Worm (Caenorhabditis elegans): ENCODE measurements around the gene egrh-3.

The egrh-3 gene

DNA sequence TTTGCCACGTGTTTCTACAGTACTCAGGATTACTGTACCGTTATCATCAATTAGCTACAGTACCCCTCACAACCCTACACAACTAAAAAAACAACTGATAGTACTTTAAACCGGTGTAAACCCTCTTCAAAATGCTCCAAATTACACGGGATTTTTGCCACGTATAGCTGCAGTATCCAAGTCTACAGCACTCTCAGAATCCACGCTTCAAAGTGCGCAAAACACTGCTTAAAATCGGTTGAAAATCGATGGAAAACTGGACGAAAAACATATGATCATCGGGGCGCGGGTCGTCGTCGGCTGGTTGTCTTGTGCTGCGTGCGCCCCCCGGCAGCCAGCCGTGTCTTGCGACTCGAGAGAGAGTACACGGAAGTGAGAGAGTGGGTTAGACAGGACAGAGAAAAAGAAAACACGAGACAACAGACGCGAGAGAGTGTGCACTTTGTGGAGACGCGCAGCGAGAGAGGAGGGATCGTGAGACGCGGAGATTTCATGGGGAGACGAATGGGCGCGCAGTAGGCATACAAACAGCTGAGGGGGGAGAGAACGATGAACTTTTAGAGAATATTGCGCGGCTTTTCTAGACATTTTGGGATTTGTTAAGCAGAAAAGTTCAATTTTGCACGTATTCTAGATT is 19.9 kb upstream of the egrh-3 start (continued):
- TF ChIP-seq nhr-27 (tag; optimal IDR thresholded peaks at IDR 0.05) (no peak), F57A8.1 (GFP tag; optimal IDR thresholded peaks at IDR 0.05) (no peak), lin-26 (GFP tag; IDR thresholded peaks at IDR 0.05) (peak; percentile 68; the same call in 1 of the 2 replicates), let-526 (GFP tag; IDR thresholded peaks at IDR 0.05) (peak; percentile 72; the same call in 1 of the 2 replicates), ceh-100 (GFP tag; IDR thresholded peaks at IDR 0.05) (no peak), attf-3 (GFP tag; conservative IDR thresholded peaks at IDR 0.05) (0 out of 2 replicates have a peak, but pooled peaks have one; percentile 24), mes-4 (tag; optimal IDR thresholded peaks at IDR 0.05) (no peak), zim-3 (tag; optimal IDR thresholded peaks at IDR 0.05) (peak; percentile 7), egl-18 (GFP tag; IDR thresholded peaks at IDR 0.05) (no peak), sea-2 (GFP tag; IDR thresholded peaks at IDR 0.05) (no peak), mel-28 (tag; optimal IDR thresholded peaks at IDR 0.05; ENCODE audit: borderline replicate concordance) (no peak), B0261.1 (tag; optimal IDR thresholded peaks at IDR 0.05) (no peak), xnd-1 (tag; optimal IDR thresholded peaks at IDR 0.05) (no peak), hsf-1 (GFP tag; IDR thresholded peaks at IDR 0.05) (peak; percentile 45; the same call in 1 of the 2 replicates), nfya-1 (tag; optimal IDR thresholded peaks at IDR 0.05; ENCODE audit: borderline replicate concordance, insufficient read depth) (no peak), ccch-3 (GFP tag; optimal IDR thresholded peaks at IDR 0.05) (no peak), tlf-1 (GFP tag; optimal IDR thresholded peaks at IDR 0.05) (peak; percentile 60), snpc-4 (GFP tag; optimal IDR thresholded peaks at IDR 0.05) (no peak), snpc-4 (tag; optimal IDR thresholded peaks at IDR 0.05) (peak in 3 of 4 experiments; percentile 38 to 56 (median 41)), F52B5.7 (tag; optimal IDR thresholded peaks at IDR 0.05) (peak; percentile 23), B0035.1 (tag; optimal IDR thresholded peaks at IDR 0.05) (no peak), ztf-26 (tag; optimal IDR thresholded peaks at IDR 0.05) (peak; percentile 60), nhr-179 (tag; optimal IDR thresholded peaks at IDR 0.05) (no peak), unc-62 (GFP tag; optimal IDR thresholded peaks at IDR 0.05) (no peak), F49E8.2 (tag; optimal IDR thresholded peaks at IDR 0.05; ENCODE audit: insufficient read depth) (no peak), nhr-80 (tag; optimal IDR thresholded peaks at IDR 0.05) (peak; percentile 68), lin-54 (GFP tag; optimal IDR thresholded peaks at IDR 0.05) (peak; percentile 57), ceh-27 (GFP tag; optimal IDR thresholded peaks at IDR 0.05) (peak; percentile 82), hlh-26 (GFP tag; conservative IDR thresholded peaks at IDR 0.05) (no peak), F55B11.4 (tag; optimal IDR thresholded peaks at IDR 0.05; ENCODE audit: borderline replicate concordance, insufficient read depth) (no peak), gei-17 (GFP tag; optimal IDR thresholded peaks at IDR 0.05) (peak; percentile 33), ets-4 (GFP tag; optimal IDR thresholded peaks at IDR 0.05) (no peak), Y79H2A.3 (GFP tag; conservative IDR thresholded peaks at IDR 0.05) (no peak), ceh-58 (GFP tag; IDR thresholded peaks at IDR 0.05) (no peak), nhr-90 (tag; optimal IDR thresholded peaks at IDR 0.05) (no peak), T26A5.8 (tag; optimal IDR thresholded peaks at IDR 0.05) (no peak), F22D6.2 (tag; optimal IDR thresholded peaks at IDR 0.05) (no peak), Y95B8A.8 (GFP tag; IDR thresholded peaks at IDR 0.05) (0 out of 2 replicates have a peak, but pooled peaks have one; percentile 59), snpc-1.1 (tag; optimal IDR thresholded peaks at IDR 0.05; ENCODE audit: insufficient read depth) (no peak), hmg-20 (GFP tag; IDR thresholded peaks at IDR 0.05) (peak; percentile 61; the same call in 1 of the 2 replicates), nfyb-1 (GFP tag; IDR thresholded peaks at IDR 0.05) (peak; percentile 78), ceh-79 (tag; optimal IDR thresholded peaks at IDR 0.05) (no peak), akir-1 (GFP tag; optimal IDR thresholded peaks at IDR 0.05) (peak; percentile 38), ztf-22 (GFP tag; optimal IDR thresholded peaks at IDR 0.05) (no peak), him-1 (tag; optimal IDR thresholded peaks at IDR 0.05) (no peak), rcor-1 (GFP tag; IDR thresholded peaks at IDR 0.05) (peak; percentile 54), lin-35 (GFP tag; optimal IDR thresholded peaks at IDR 0.05) (peak in 1 of 3 experiments; percentile 30)

Data from whole organism, young adult.